Fruit fly (Drosophila melanogaster) whole organism, embryonic: Measurements from ENCODE around the gene Actbeta.
A peak's percentile ranks its signal among the peaks of the same experiment; 100 is the strongest.

Experiments
- B-H1 ChIP-seq: fragments of 200-800 bp; sonication (Bioruptor generic); IDR thresholded peaks from 3 replicates; pipeline ENCODE4 v1.3.6; 2022; ENCODE audit warnings: missing biosample characterization, missing genetic modification characterization
- BtbVII ChIP-seq: fragments of 200-800 bp; sonication (Bioruptor generic); optimal IDR thresholded peaks from 3 replicates; lab custom pipeline; 2017; ENCODE audit warnings: missing biosample characterization, mild to moderate bottlenecking, missing genetic modification characterization
- CG10462 ChIP-seq: fragments of 200-800 bp; sonication (Bioruptor generic); optimal IDR thresholded peaks from 2 replicates; lab custom pipeline; 2016; ENCODE audit warnings: missing biosample characterization, missing genetic modification characterization
- CG12391 ChIP-seq: fragments of 200-800 bp; sonication (Bioruptor generic); optimal IDR thresholded peaks from 3 replicates; lab custom pipeline; 2018; ENCODE audit warnings: missing biosample characterization, mild to moderate bottlenecking, missing genetic modification characterization, moderate library complexity
- CG12769 ChIP-seq: fragments of 200-800 bp; sonication (Bioruptor generic); optimal IDR thresholded peaks from 2 replicates; lab custom pipeline; 2019; ENCODE audit warnings: missing biosample characterization, mild to moderate bottlenecking, missing genetic modification characterization, moderate library complexity
- CG13287 ChIP-seq: fragments of 200-800 bp; sonication (Bioruptor generic); IDR thresholded peaks from 2 replicates; pipeline ENCODE4 v1.3.6; 2022; ENCODE audit warnings: missing biosample characterization, missing genetic modification characterization; ENCODE audit not compliant: partially characterized antibody
- CG15696 ChIP-seq: fragments of 200-800 bp; sonication (Bioruptor generic); optimal IDR thresholded peaks from 2 replicates; lab custom pipeline; 2019; ENCODE audit warnings: missing biosample characterization, mild to moderate bottlenecking, missing genetic modification characterization, moderate library complexity
- CG16815 ChIP-seq: fragments of 200-800 bp; sonication (Bioruptor generic); optimal IDR thresholded peaks from 3 replicates; lab custom pipeline; 2017; ENCODE audit warnings: missing biosample characterization, mild to moderate bottlenecking, missing genetic modification characterization
- CG17361 ChIP-seq: fragments of 200-800 bp; sonication (Bioruptor generic); IDR thresholded peaks from 3 replicates; pipeline ENCODE4 v1.3.6; 2022; ENCODE audit warnings: missing biosample characterization, missing genetic modification characterization
- CG17829 ChIP-seq: fragments of 200-800 bp; optimal IDR thresholded peaks from 2 replicates; lab custom pipeline; 2019; ENCODE audit warnings: missing biosample characterization, mild to moderate bottlenecking, missing genetic modification characterization, moderate library complexity
- CG17912 ChIP-seq: fragments of 200-800 bp; sonication (Bioruptor generic); optimal IDR thresholded peaks from 2 replicates; lab custom pipeline; 2018; ENCODE audit warnings: missing biosample characterization, mild to moderate bottlenecking, missing genetic modification characterization
- CG2120 ChIP-seq: fragments of 200-800 bp; sonication (Bioruptor generic); optimal IDR thresholded peaks from 3 replicates; lab custom pipeline; 2016; ENCODE audit warnings: missing biosample characterization, missing genetic modification characterization
- CG31441 ChIP-seq: fragments of 200-800 bp; sonication (Bioruptor generic); IDR thresholded peaks from 2 replicates; pipeline ENCODE4 v1.3.6; 2022; ENCODE audit warnings: missing biosample characterization, missing genetic modification characterization
- CG3995 ChIP-seq: fragments of 200-800 bp; sonication (Bioruptor generic); optimal IDR thresholded peaks from 3 replicates; lab custom pipeline; 2016; ENCODE audit warnings: missing biosample characterization, missing genetic modification characterization
- CG4328 ChIP-seq: fragments of 200-800 bp; sonication (Bioruptor generic); optimal IDR thresholded peaks from 3 replicates; lab custom pipeline; 2017; ENCODE audit warnings: missing biosample characterization, missing genetic modification reagents, missing genetic modification characterization
- CG6654 ChIP-seq: fragments of 200-800 bp; sonication (Bioruptor generic); optimal IDR thresholded peaks from 2 replicates; lab custom pipeline; 2017; ENCODE audit warnings: missing biosample characterization, mild to moderate bottlenecking, missing genetic modification characterization
- CG6765 ChIP-seq: fragments of 200-800 bp; sonication (Bioruptor generic); optimal IDR thresholded peaks from 3 replicates; lab custom pipeline; 2017; ENCODE audit warnings: missing biosample characterization, mild to moderate bottlenecking, missing genetic modification characterization
- CG7556 ChIP-seq: fragments of 200-800 bp; sonication (Bioruptor generic); optimal IDR thresholded peaks from 2 replicates; lab custom pipeline; 2017; ENCODE audit warnings: missing biosample characterization, mild to moderate bottlenecking, missing genetic modification characterization
- CG7963 ChIP-seq: fragments of 200-800 bp; sonication (Bioruptor generic); IDR thresholded peaks from 3 replicates; pipeline ENCODE4 v1.3.6; 2022; ENCODE audit warnings: missing biosample characterization, missing genetic modification characterization; ENCODE audit not compliant: partially characterized antibody
- CG8290 ChIP-seq, 3 experiments: fragments of 200-800 bp; sonication (Bioruptor generic); optimal IDR thresholded peaks; 2 replicates each; lab custom pipeline; 2016 to 2019; ENCODE audit warnings: missing biosample characterization in 3 of 3, missing genetic modification characterization in 3 of 3, mild to moderate bottlenecking in 2 of 3, moderate library complexity in 1 of 3
- CG8388 ChIP-seq: fragments of 200-800 bp; sonication (Bioruptor generic); optimal IDR thresholded peaks from 2 replicates; lab custom pipeline; 2019; ENCODE audit warnings: missing biosample characterization, mild to moderate bottlenecking, missing genetic modification characterization, moderate library complexity
- CG9876 ChIP-seq: fragments of 200-800 bp; sonication (Bioruptor generic); optimal IDR thresholded peaks from 2 replicates; lab custom pipeline; 2016; ENCODE audit warnings: missing biosample characterization, missing genetic modification characterization
- Chrac-16 ChIP-seq: fragments of 200-800 bp; sonication (Bioruptor generic); optimal IDR thresholded peaks from 3 replicates; lab custom pipeline; 2016; ENCODE audit warnings: missing biosample characterization, missing genetic modification characterization
- Dp ChIP-seq: fragments of 200-800 bp; sonication (Bioruptor generic); optimal IDR thresholded peaks from 2 replicates; lab custom pipeline; 2018; ENCODE audit warnings: missing biosample characterization, mild to moderate bottlenecking, missing genetic modification characterization, moderate library complexity
- HmgZ ChIP-seq: fragments of 200-800 bp; sonication (Bioruptor generic); optimal IDR thresholded peaks from 2 replicates; lab custom pipeline; 2018; ENCODE audit warnings: missing biosample characterization, mild to moderate bottlenecking, missing genetic modification characterization
- Hmx ChIP-seq: fragments of 200-800 bp; sonication (Bioruptor generic); optimal IDR thresholded peaks from 2 replicates; lab custom pipeline; 2016; ENCODE audit warnings: missing biosample characterization, missing genetic modification characterization
- Hr51 ChIP-seq, 2 experiments: fragments of 200-800 bp; sonication (Bioruptor generic); optimal IDR thresholded peaks; 2 replicates in 1 of 2; 3 replicates in 1 of 2; lab custom pipeline; 2016 to 2018; ENCODE audit warnings: missing biosample characterization in 2 of 2, missing genetic modification characterization in 2 of 2, mild to moderate bottlenecking in 1 of 2, moderate library complexity in 1 of 2
- NK7.1 ChIP-seq: fragments of 200-800 bp; sonication (Bioruptor generic); optimal IDR thresholded peaks from 3 replicates; lab custom pipeline; 2016; ENCODE audit warnings: missing biosample characterization, missing genetic modification characterization
- Pdp1 ChIP-seq, 2 experiments: fragments of 200-800 bp; sonication (Bioruptor generic); optimal IDR thresholded peaks; 3 replicates each; lab custom pipeline; 2016; ENCODE audit warnings: missing biosample characterization in 2 of 2, missing genetic modification characterization in 2 of 2, mild to moderate bottlenecking in 1 of 2, moderate library complexity in 1 of 2
- Sox102F ChIP-seq: fragments of 200-800 bp; sonication (Bioruptor generic); optimal IDR thresholded peaks from 2 replicates; lab custom pipeline; 2018; ENCODE audit warnings: missing biosample characterization, mild to moderate bottlenecking, missing genetic modification characterization, moderate library complexity
- Sry-δ ChIP-seq: fragments of 200-800 bp; sonication (Bioruptor generic); optimal IDR thresholded peaks from 2 replicates; lab custom pipeline; 2016; ENCODE audit warnings: missing biosample characterization, missing genetic modification characterization
- Xbp1 ChIP-seq: fragments of 200-800 bp; sonication (Bioruptor generic); optimal IDR thresholded peaks from 3 replicates; lab custom pipeline; 2016; ENCODE audit warnings: missing biosample characterization, mild to moderate bottlenecking, missing genetic modification characterization
- ab ChIP-seq: fragments of 200-800 bp; sonication (Bioruptor generic); optimal IDR thresholded peaks from 2 replicates; lab custom pipeline; 2016; ENCODE audit warnings: missing biosample characterization, missing genetic modification characterization
- ci ChIP-seq: fragments of 200-800 bp; sonication (Bioruptor generic); IDR thresholded peaks from 3 replicates; pipeline ENCODE4 v1.3.6; 2022; ENCODE audit warnings: missing biosample characterization, missing genetic modification characterization
- fd96Cb ChIP-seq: fragments of 200-800 bp; sonication (Bioruptor generic); optimal IDR thresholded peaks from 2 replicates; lab custom pipeline; 2018; ENCODE audit warnings: missing biosample characterization, mild to moderate bottlenecking, missing genetic modification characterization, moderate library complexity
- grau ChIP-seq: fragments of 200-800 bp; optimal IDR thresholded peaks from 3 replicates; lab custom pipeline; 2019; ENCODE audit warnings: missing biosample characterization, mild to moderate bottlenecking, missing genetic modification characterization, moderate library complexity
- kay ChIP-seq: fragments of 200-800 bp; sonication (Bioruptor generic); optimal IDR thresholded peaks from 2 replicates; lab custom pipeline; 2016; ENCODE audit warnings: missing biosample characterization, missing genetic modification characterization
- klu ChIP-seq: fragments of 200-800 bp; sonication (Bioruptor generic); IDR thresholded peaks from 2 replicates; pipeline ENCODE4 v1.3.6; 2022; ENCODE audit warnings: missing biosample characterization, missing genetic modification characterization
- nau ChIP-seq: fragments of 200-800 bp; sonication (Bioruptor generic); optimal IDR thresholded peaks from 3 replicates; lab custom pipeline; 2017; ENCODE audit warnings: missing biosample characterization, mild to moderate bottlenecking, missing genetic modification characterization, missing genetic modification reagents
- nerfin-2 ChIP-seq: fragments of 200-800 bp; sonication (Bioruptor generic); IDR thresholded peaks from 2 replicates; pipeline ENCODE4 v1.3.6; 2022; ENCODE audit warnings: missing biosample characterization, missing genetic modification characterization; ENCODE audit not compliant: partially characterized antibody
- nom ChIP-seq: fragments of 200-800 bp; sonication (Bioruptor generic); optimal IDR thresholded peaks from 2 replicates; lab custom pipeline; 2017; ENCODE audit warnings: missing biosample characterization, missing genetic modification characterization, mild to moderate bottlenecking, moderate library complexity, missing genetic modification reagents
- onecut ChIP-seq: fragments of 200-800 bp; sonication (Bioruptor generic); IDR thresholded peaks from 2 replicates; pipeline ENCODE4 v1.3.6; 2022; ENCODE audit warnings: missing biosample characterization, missing genetic modification characterization
- pfk ChIP-seq: fragments of 200-800 bp; sonication (Bioruptor generic); optimal IDR thresholded peaks from 2 replicates; lab custom pipeline; 2018; ENCODE audit warnings: missing biosample characterization, mild to moderate bottlenecking, missing genetic modification characterization, moderate library complexity
- salm ChIP-seq: fragments of 200-800 bp; sonication (Bioruptor generic); optimal IDR thresholded peaks from 2 replicates; lab custom pipeline; 2018; ENCODE audit warnings: missing biosample characterization, mild to moderate bottlenecking, missing genetic modification characterization
- sima ChIP-seq: fragments of 200-800 bp; sonication (Bioruptor generic); optimal IDR thresholded peaks from 2 replicates; lab custom pipeline; 2016; ENCODE audit warnings: missing biosample characterization, missing genetic modification characterization
- slbo ChIP-seq: fragments of 200-800 bp; sonication (Bioruptor generic); IDR thresholded peaks from 2 replicates; pipeline ENCODE4 v1.3.6; 2022; ENCODE audit warnings: missing biosample characterization, missing genetic modification characterization
- ttk ChIP-seq: fragments of 200-800 bp; sonication (Bioruptor generic); IDR thresholded peaks from 2 replicates; pipeline ENCODE4 v2.1.2; 2022; ENCODE audit warnings: missing biosample characterization, missing genetic modification characterization
- vfl ChIP-seq: fragments of 200-800 bp; sonication (Bioruptor generic); optimal IDR thresholded peaks from 2 replicates; lab custom pipeline; 2016; ENCODE audit warnings: missing biosample characterization, missing genetic modification characterization

Actbeta gene

dm6 chr4:1030692-1031110, 53.9 kb downstream of the Actbeta start (continued):
- TF ChIP-seq ttk (GFP tag; lab: Robert Waterston, UW) = no peak
- peak; percentile 49 for TF ChIP-seq CG2120 (GFP tag; lab: Kevin White, UChicago)
- TF ChIP-seq CG9876 (GFP tag; lab: Kevin White, UChicago) = peak; percentile 33
- peak; percentile 41 for TF ChIP-seq CG12391 (tag; lab: Kevin White, UChicago)
- no peak for TF ChIP-seq CG10462
- TF ChIP-seq vfl = no peak
- peak; percentile 63; the same call in 2 of the 3 replicates for TF ChIP-seq CG7963 (GFP tag; lab: Robert Waterston, UW)
- 0 out of 3 replicates have a peak, but pooled peaks have one; percentile 22 for TF ChIP-seq B-H1 (GFP tag; lab: Robert Waterston, UW)
- peak; percentile 69 for TF ChIP-seq CG13287 (GFP tag; lab: Robert Waterston, UW)
- TF ChIP-seq onecut (GFP tag; lab: Robert Waterston, UW) = peak; percentile 37; the same call in 1 of the 2 replicates
- peak; percentile 37 for TF ChIP-seq Chrac-16 (GFP tag; lab: Kevin White, UChicago)
- TF ChIP-seq Pdp1 (GFP tag; optimal IDR thresholded peaks at IDR 0.05; lab: Kevin White, UChicago) = peak; percentile 30 to 57
- no peak for TF ChIP-seq klu
- peak; percentile 5 for TF ChIP-seq CG15696 (tag; lab: Kevin White, UChicago)
- TF ChIP-seq Dp (GFP tag; lab: Kevin White, UChicago) = no peak
- TF ChIP-seq nerfin-2 (GFP tag; lab: Robert Waterston, UW) = peak; percentile 67
- TF ChIP-seq CG31441 = no peak
- TF ChIP-seq grau (tag; lab: Kevin White, UChicago) = peak; percentile 41
- TF ChIP-seq CG12769 (tag; lab: Kevin White, UChicago) = peak; percentile 8
- no peak for TF ChIP-seq CG6654
- peak; percentile 32; the same call in 1 of the 3 replicates for TF ChIP-seq CG17361 (GFP tag; lab: Robert Waterston, UW)
- no peak for TF ChIP-seq kay (GFP tag; lab: Kevin White, UChicago)
- peak; percentile 24 for TF ChIP-seq fd96Cb (tag; lab: Kevin White, UChicago)
- no peak for TF ChIP-seq CG7556 (GFP tag; lab: Kevin White, UChicago)
- TF ChIP-seq CG8388 (GFP tag; lab: Kevin White, UChicago) = peak; percentile 0

dm6 chr4:1029198-1029795, 55.3 kb downstream of the Actbeta start, which contains the start of gene Mpv17:
Gene Mpv17 (minus strand): TSS chr4:1029361.
- TF ChIP-seq sima (no peak), Sox102F (no peak), ci (no peak), nau (no peak), CG17912 (GFP tag; lab: Kevin White, UChicago) (no peak), Chrac-16 (GFP tag; lab: Kevin White, UChicago) (peak; percentile 14), slbo (GFP tag; lab: Robert Waterston, UW) (peak; percentile 40; the same call in 1 of the 2 replicates), BtbVII (no peak), Sry-δ (GFP tag; lab: Kevin White, UChicago) (no peak), CG3995 (peak; percentile 26), salm (no peak), NK7.1 (GFP tag; lab: Kevin White, UChicago) (no peak), CG8290 (GFP tag; optimal IDR thresholded peaks at IDR 0.05; lab: Kevin White, UChicago) (no peak), CG8290 (tag; optimal IDR thresholded peaks at IDR 0.05; lab: Kevin White, UChicago) (peak in 1 of 2 experiments; percentile 54), HmgZ (no peak), ab (GFP tag; lab: Kevin White, UChicago) (no peak), Hr51 (GFP tag; optimal IDR thresholded peaks at IDR 0.05; lab: Kevin White, UChicago) (no peak), nom (GFP tag; lab: Kevin White, UChicago) (no peak), CG6765 (GFP tag; lab: Kevin White, UChicago) (no peak), Hmx (GFP tag; lab: Kevin White, UChicago) (no peak), CG17829 (no peak), CG4328 (no peak), Xbp1 (GFP tag; lab: Kevin White, UChicago) (no peak), pfk (no peak), CG16815 (GFP tag; lab: Kevin White, UChicago) (no peak)
